Worm (Caenorhabditis elegans): Measurements from ENCODE around the gene sup-10.
"Not testable (repeated sequence)": the region's sequence is repeated elsewhere in the genome, so short reads cannot be mapped to it uniquely, and the experiment has no call there.

The sup-10 gene

ce11 chrX:17515207-17515902 lies 12.8 kb upstream of the sup-10 start:
- TF ChIP-seq W03F9.2 (tag; optimal IDR thresholded peaks at IDR 0.05), result no peak
- no peak for TF ChIP-seq dao-5 (tag; optimal IDR thresholded peaks at IDR 0.05)
- no peak for TF ChIP-seq him-1 (tag; optimal IDR thresholded peaks at IDR 0.05)

ce11 chrX:17516461-17516860 lies 11.7 kb upstream of the sup-10 start:
- TF ChIP-seq W03F9.2 (tag; optimal IDR thresholded peaks at IDR 0.05), result no peak
- TF ChIP-seq dao-5 (tag; optimal IDR thresholded peaks at IDR 0.05), result no peak
- TF ChIP-seq him-1 (tag; optimal IDR thresholded peaks at IDR 0.05), result no peak

DNA sequence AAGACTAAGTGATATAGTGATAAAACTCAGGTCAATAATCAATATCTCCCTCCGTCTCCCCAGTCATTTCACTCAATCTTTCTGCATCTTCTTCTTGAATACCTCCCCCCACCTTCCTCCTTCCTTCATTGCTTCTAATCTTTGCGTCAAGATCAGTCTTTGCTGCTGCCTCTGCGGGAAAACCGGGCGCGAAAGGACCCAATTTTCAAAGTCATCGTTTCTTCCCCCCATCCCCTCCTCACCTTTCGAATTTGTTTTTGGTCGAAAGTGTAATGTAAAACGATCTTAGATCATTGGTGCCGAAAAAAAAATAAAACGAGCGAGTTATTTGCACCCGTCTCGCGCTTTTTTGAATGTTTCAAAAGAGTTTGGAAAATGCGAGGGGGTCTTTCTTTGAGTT lies 11.2 kb upstream of the sup-10 start:
- TF ChIP-seq W03F9.2 (tag; optimal IDR thresholded peaks at IDR 0.05) (no peak), him-1 (tag; optimal IDR thresholded peaks at IDR 0.05) (no peak), dao-5 (tag; optimal IDR thresholded peaks at IDR 0.05) (no peak)

DNA sequence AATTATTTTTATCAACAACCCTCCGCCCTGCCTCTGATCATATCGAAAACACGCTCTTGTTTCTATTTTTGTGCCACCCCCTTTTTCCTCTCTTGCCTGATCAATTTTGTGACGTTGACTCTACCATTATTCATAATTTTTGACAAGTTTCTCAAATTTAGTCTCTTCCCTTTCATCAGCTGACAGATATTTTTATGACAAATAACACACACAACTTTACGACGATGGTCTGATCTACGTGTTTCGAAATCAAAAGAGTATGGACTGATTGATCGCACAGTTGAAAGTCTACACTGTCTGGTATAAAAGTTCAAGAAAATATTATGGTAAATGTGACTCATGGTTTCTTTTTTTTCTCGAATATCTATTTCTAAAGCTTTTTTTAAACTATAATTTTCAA lies 10.3 kb upstream of the sup-10 start:
- TF ChIP-seq W03F9.2 (tag; optimal IDR thresholded peaks at IDR 0.05) (no peak), dao-5 (tag; optimal IDR thresholded peaks at IDR 0.05) (no peak), him-1 (tag; optimal IDR thresholded peaks at IDR 0.05) (no peak)

DNA sequence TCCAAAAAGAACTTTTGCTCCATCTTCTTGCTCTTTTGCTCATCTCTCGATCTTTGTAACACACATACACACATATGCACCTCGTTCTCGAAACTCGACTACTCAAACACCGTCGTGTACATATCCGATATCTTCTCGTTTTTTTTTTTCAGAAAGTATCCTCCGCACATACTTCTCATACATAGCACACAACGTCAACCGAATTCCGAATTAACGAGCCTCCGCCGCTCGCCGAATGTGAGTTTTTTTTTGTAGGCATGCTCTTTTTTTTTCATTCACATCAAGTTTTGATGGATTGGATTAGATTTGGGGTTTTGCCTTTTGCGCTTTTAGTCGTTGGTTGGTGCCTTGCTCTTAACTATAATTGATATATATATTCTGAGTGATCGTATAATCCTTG lies 9.9 kb upstream of the sup-10 start:
- no peak for TF ChIP-seq W03F9.2 (tag; optimal IDR thresholded peaks at IDR 0.05)
- TF ChIP-seq dao-5 (tag; optimal IDR thresholded peaks at IDR 0.05), result no peak
- no peak for TF ChIP-seq him-1 (tag; optimal IDR thresholded peaks at IDR 0.05)

DNA sequence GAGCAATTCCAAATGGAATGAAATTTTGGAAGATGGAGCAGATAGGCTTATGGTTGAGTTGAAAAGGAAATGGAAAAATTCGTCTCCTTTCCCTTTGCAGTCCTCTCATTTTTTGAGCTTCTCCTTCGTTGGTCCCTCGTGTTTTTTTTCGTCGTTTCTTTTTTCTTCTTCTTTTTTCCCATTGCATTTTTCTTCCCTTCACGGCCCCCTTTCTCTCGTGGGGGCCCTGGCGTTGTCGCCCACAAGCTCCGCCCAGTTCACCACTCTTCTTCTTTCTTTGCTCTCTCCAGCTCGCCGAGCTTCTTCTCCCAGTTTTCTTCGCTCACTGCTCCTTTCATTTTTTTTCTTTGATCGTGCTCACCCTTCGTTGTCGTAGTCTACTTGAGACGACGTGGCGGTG lies 8.7 kb upstream of the sup-10 start:
- TF ChIP-seq W03F9.2 (tag; optimal IDR thresholded peaks at IDR 0.05) (no peak), him-1 (tag; optimal IDR thresholded peaks at IDR 0.05) (peak; percentile 30)

DNA sequence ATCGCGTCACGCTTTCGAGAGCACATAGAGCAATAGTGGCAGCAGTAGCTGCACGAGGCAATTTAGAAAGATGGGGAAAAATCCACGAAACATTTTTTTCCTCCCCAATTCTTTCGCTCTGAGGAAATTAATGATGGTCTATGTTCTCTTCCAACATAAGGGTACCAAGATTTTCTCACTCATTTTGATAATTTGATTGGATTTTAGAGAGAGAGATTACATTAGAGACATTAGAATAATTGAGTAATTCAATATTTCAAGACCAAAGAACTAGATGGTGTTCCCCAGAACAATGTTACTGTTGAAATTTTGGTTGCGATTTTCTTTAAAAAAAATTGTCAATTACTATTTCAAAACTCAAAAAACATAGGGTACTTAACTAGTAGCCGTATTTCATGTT lies 6.7 kb upstream of the sup-10 start:
- TF ChIP-seq him-1 (tag; optimal IDR thresholded peaks at IDR 0.05), result no peak
- TF ChIP-seq W03F9.2 (tag; optimal IDR thresholded peaks at IDR 0.05), result no peak
- TF ChIP-seq dao-5 (tag; optimal IDR thresholded peaks at IDR 0.05), result no peak

- no peak for TF ChIP-seq him-1 (tag; optimal IDR thresholded peaks at IDR 0.05)
- no peak for TF ChIP-seq dao-5 (tag; optimal IDR thresholded peaks at IDR 0.05)
- TF ChIP-seq W03F9.2 (tag; optimal IDR thresholded peaks at IDR 0.05), result no peak
Measured at ce11 chrX:17527377-17527776, 767 bp upstream of the sup-10 start.

DNA sequence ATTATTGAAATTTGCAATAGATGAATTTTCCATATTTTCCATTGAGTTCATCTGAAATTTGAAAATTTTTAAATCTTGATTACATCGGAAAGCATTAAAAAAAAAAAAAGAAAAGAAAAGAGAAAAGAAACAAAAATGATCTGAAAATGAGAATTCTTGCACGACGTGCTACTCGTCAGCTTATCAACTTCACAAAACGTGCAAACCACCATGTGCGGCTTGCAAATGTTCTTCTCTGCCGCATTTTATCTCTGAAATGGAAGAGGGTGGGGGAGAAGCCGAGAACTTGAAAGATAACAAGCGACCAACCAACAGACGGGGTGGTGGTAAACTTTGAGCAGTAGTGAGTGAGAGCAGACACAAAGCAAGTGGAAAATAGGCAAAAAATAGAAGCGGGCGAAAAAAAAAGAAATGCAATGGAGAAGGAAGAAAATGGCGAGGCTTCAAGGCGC lies 5.9 kb downstream of the sup-10 start, which contains the start of gene F31A3.3:
TSS of gene F31A3.3 (minus strand) at position 51 of the 452 bp plus-strand sequence.
- TF ChIP-seq W03F9.2 (tag; optimal IDR thresholded peaks at IDR 0.05) (no peak), dao-5 (tag; optimal IDR thresholded peaks at IDR 0.05) (no peak), him-1 (tag; optimal IDR thresholded peaks at IDR 0.05) (no peak)

- TF ChIP-seq him-1 (tag; optimal IDR thresholded peaks at IDR 0.05) (no peak), W03F9.2 (tag; optimal IDR thresholded peaks at IDR 0.05) (no peak), dao-5 (tag; optimal IDR thresholded peaks at IDR 0.05) (no peak)
Measured at ce11 chrX:17534877-17535276, 6.7 kb downstream of the sup-10 start.

- TF ChIP-seq dao-5 (tag; optimal IDR thresholded peaks at IDR 0.05), result no peak
- TF ChIP-seq him-1 (tag; optimal IDR thresholded peaks at IDR 0.05), result no peak
- no peak for TF ChIP-seq W03F9.2 (tag; optimal IDR thresholded peaks at IDR 0.05)
Measured at ce11 chrX:17537568-17537967, 9.4 kb downstream of the sup-10 start.

DNA sequence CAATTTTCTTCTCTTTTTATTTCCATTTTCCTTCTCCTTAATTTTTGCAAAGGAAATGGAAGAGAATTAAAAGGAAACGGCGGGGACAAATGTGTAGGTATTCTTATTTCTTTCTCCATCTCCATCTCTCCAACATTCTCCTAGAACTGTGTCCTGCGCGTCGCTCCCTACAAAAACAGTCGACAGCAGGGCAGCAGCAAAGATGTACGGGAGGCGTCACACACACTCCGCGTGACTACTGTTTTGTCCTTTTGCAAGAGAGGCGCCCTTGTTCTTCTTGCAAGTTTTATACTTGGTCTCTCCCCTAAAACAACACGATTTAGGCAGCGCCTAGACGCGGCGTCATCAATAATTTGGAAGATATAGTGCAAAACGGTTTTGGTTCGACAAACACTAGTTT lies 11.8 kb downstream of the sup-10 start:
- no peak for TF ChIP-seq him-1 (tag; optimal IDR thresholded peaks at IDR 0.05)
- TF ChIP-seq W03F9.2 (tag; optimal IDR thresholded peaks at IDR 0.05), result no peak
- no peak for TF ChIP-seq dao-5 (tag; optimal IDR thresholded peaks at IDR 0.05)

DNA sequence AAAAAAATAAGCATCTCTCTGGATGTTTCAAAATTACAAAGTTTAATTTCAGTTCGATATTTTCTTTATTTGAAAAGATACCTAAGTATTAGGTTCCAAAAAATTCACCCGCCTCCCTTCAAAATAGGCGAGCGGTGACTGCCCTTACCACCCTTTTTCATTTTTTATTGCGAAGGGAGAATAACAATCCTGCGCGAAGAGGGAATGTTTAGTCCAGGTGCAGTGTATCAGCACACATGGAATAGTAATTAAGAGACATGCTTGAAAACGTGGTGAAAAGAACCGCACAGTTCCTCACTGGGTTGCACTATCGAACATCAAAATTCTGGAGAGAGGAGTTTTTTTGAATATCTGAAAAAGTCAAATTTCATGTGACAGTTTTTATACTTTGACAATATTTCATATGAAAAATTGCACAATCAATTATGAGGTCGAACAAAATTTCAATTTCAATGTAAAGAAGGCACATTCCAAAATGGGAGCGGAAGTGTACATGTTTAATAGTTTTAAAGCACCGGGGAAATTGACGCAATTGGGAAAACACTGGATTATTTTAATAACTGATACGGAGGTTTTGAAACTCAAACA lies 16.3 kb downstream of the sup-10 start:
- TF ChIP-seq dao-5 (tag; optimal IDR thresholded peaks at IDR 0.05) (no peak), him-1 (tag; optimal IDR thresholded peaks at IDR 0.05) (peak; percentile 91), W03F9.2 (tag; optimal IDR thresholded peaks at IDR 0.05) (peak; percentile 68)

- TF ChIP-seq him-1 (tag; optimal IDR thresholded peaks at IDR 0.05), result peak; percentile 22
- no peak for TF ChIP-seq W03F9.2 (tag; optimal IDR thresholded peaks at IDR 0.05)
Measured at ce11 chrX:17545498-17545897, 17.4 kb downstream of the sup-10 start.

DNA sequence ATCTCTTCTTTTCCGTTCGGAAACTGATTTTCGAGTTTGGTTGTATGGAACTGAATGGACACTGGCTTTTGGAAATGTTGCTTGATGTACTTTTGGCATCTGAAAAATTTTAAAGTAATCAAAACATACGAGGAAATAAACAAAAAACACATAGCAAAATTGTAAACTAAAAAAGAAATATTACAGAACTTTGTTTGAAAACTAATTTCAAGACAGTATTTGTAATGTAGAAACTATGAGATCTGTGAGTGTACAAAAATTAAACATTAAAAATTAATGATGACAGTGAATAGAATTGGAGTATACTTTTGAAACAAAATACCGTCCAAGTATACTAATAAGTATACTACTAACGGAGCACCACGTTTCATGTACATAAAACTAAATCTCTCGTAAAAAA lies 20.4 kb downstream of the sup-10 start, which contains the start of gene hlh-29:
TSS of gene hlh-29 (minus strand) at position 101 of the 400 bp plus-strand sequence.
- not testable (repeated sequence) for TF ChIP-seq dao-5, W03F9.2, him-1 (tag; optimal IDR thresholded peaks at IDR 0.05)

Data from whole organism, L4/young adult.